Fruit fly (Drosophila melanogaster) whole organism, embryonic: ENCODE measurements around the gene scpr-C.
A peak's percentile ranks its signal among the peaks of the same experiment; 100 is the strongest.

Experiments
- B-H2 ChIP-seq: fragments of 200-800 bp; sonication (Bioruptor generic); optimal IDR thresholded peaks from 2 replicates; lab custom pipeline; 2018; ENCODE audit warnings: missing biosample characterization, mild to moderate bottlenecking, missing genetic modification characterization
- CG10321 ChIP-seq: fragments of 200-800 bp; sonication (Bioruptor generic); IDR thresholded peaks from 2 replicates; pipeline ENCODE4 v1.3.6; 2022; ENCODE audit warnings: missing biosample characterization, missing genetic modification characterization
- CG11398 ChIP-seq: fragments of 200-800 bp; sonication (Bioruptor generic); optimal IDR thresholded peaks from 2 replicates; lab custom pipeline; 2016; ENCODE audit warnings: missing biosample characterization, missing genetic modification characterization
- CG11456 ChIP-seq: fragments of 200-800 bp; sonication (Bioruptor generic); IDR thresholded peaks from 3 replicates; pipeline ENCODE4 v1.3.6; 2022; ENCODE audit warnings: missing biosample characterization, missing genetic modification characterization
- CG12659 ChIP-seq: fragments of 200-800 bp; sonication (Bioruptor generic); optimal IDR thresholded peaks from 3 replicates; lab custom pipeline; 2017; ENCODE audit warnings: mild to moderate bottlenecking, missing biosample characterization, missing genetic modification reagents, missing genetic modification characterization
- CG14441 ChIP-seq: fragments of 200-800 bp; sonication (Bioruptor generic); IDR thresholded peaks from 2 replicates; pipeline ENCODE4 v1.3.6; 2022; ENCODE audit warnings: missing biosample characterization, missing genetic modification characterization
- CG15696 ChIP-seq: fragments of 200-800 bp; sonication (Bioruptor generic); optimal IDR thresholded peaks from 2 replicates; lab custom pipeline; 2019; ENCODE audit warnings: missing biosample characterization, mild to moderate bottlenecking, missing genetic modification characterization, moderate library complexity
- CG17612 ChIP-seq: fragments of 200-800 bp; sonication (Bioruptor generic); IDR thresholded peaks from 2 replicates; pipeline ENCODE4 v1.3.6; 2022; ENCODE audit warnings: missing biosample characterization, missing genetic modification characterization
- CG2678 ChIP-seq: fragments of 200-800 bp; sonication (Bioruptor generic); optimal IDR thresholded peaks from 3 replicates; lab custom pipeline; 2019; ENCODE audit warnings: missing biosample characterization, mild to moderate bottlenecking, missing genetic modification characterization, moderate library complexity
- CG2712 ChIP-seq: fragments of 200-800 bp; optimal IDR thresholded peaks from 3 replicates; lab custom pipeline; 2019; ENCODE audit warnings: missing biosample characterization, mild to moderate bottlenecking, missing genetic modification characterization, moderate library complexity
- CG33213 ChIP-seq: fragments of 200-800 bp; sonication (Bioruptor generic); optimal IDR thresholded peaks from 3 replicates; lab custom pipeline; 2016; ENCODE audit warnings: missing biosample characterization, missing genetic modification characterization
- CG4328 ChIP-seq: fragments of 200-800 bp; sonication (Bioruptor generic); optimal IDR thresholded peaks from 3 replicates; lab custom pipeline; 2017; ENCODE audit warnings: missing biosample characterization, missing genetic modification reagents, missing genetic modification characterization
- CG4617 ChIP-seq: fragments of 200-800 bp; sonication (Bioruptor generic); optimal IDR thresholded peaks from 3 replicates; lab custom pipeline; 2016; ENCODE audit warnings: missing biosample characterization, missing genetic modification characterization, borderline replicate concordance
- CG4820 ChIP-seq: fragments of 200-800 bp; sonication (Bioruptor generic); optimal IDR thresholded peaks from 3 replicates; lab custom pipeline; 2016; ENCODE audit warnings: missing biosample characterization, missing genetic modification characterization
- CG4854 ChIP-seq: fragments of 200-800 bp; sonication (Bioruptor generic); optimal IDR thresholded peaks from 2 replicates; lab custom pipeline; 2016; ENCODE audit warnings: missing biosample characterization, missing genetic modification characterization, inconsistent platforms
- CG5953 ChIP-seq: fragments of 200-800 bp; sonication (Bioruptor generic); IDR thresholded peaks from 2 replicates; pipeline ENCODE4 v1.3.6; 2022; ENCODE audit warnings: missing biosample characterization, missing genetic modification characterization
- CG7271 ChIP-seq: fragments of 200-800 bp; sonication (Bioruptor generic); optimal IDR thresholded peaks from 2 replicates; lab custom pipeline; 2018; ENCODE audit warnings: missing biosample characterization, mild to moderate bottlenecking, missing genetic modification characterization, moderate library complexity
- CG7556 ChIP-seq: fragments of 200-800 bp; sonication (Bioruptor generic); optimal IDR thresholded peaks from 2 replicates; lab custom pipeline; 2017; ENCODE audit warnings: missing biosample characterization, mild to moderate bottlenecking, missing genetic modification characterization
- CG7928 ChIP-seq: fragments of 200-800 bp; sonication (Bioruptor generic); optimal IDR thresholded peaks from 2 replicates; lab custom pipeline; 2017; ENCODE audit warnings: missing biosample characterization, mild to moderate bottlenecking, missing genetic modification characterization
- CG8281 ChIP-seq: fragments of 200-800 bp; sonication (Bioruptor generic); optimal IDR thresholded peaks from 2 replicates; lab custom pipeline; 2018; ENCODE audit warnings: missing biosample characterization, mild to moderate bottlenecking, missing genetic modification characterization, moderate library complexity
- D19B ChIP-seq: fragments of 200-800 bp; sonication (Bioruptor generic); optimal IDR thresholded peaks from 2 replicates; lab custom pipeline; 2017; ENCODE audit warnings: missing biosample characterization, mild to moderate bottlenecking, missing genetic modification characterization
- Dp ChIP-seq: fragments of 200-800 bp; sonication (Bioruptor generic); optimal IDR thresholded peaks from 2 replicates; lab custom pipeline; 2018; ENCODE audit warnings: missing biosample characterization, mild to moderate bottlenecking, missing genetic modification characterization, moderate library complexity
- H15 ChIP-seq: fragments of 200-800 bp; sonication (Bioruptor generic); IDR thresholded peaks from 3 replicates; pipeline ENCODE4 v1.3.6; 2022; ENCODE audit warnings: missing biosample characterization, missing genetic modification characterization
- Hey ChIP-seq: fragments of 200-800 bp; sonication (Bioruptor generic); optimal IDR thresholded peaks from 3 replicates; lab custom pipeline; 2018; ENCODE audit warnings: missing biosample characterization, mild to moderate bottlenecking, missing genetic modification characterization
- HmgZ ChIP-seq: fragments of 200-800 bp; sonication (Bioruptor generic); optimal IDR thresholded peaks from 2 replicates; lab custom pipeline; 2018; ENCODE audit warnings: missing biosample characterization, mild to moderate bottlenecking, missing genetic modification characterization
- Hmx ChIP-seq: fragments of 200-800 bp; sonication (Bioruptor generic); optimal IDR thresholded peaks from 2 replicates; lab custom pipeline; 2016; ENCODE audit warnings: missing biosample characterization, missing genetic modification characterization
- NFAT ChIP-seq: fragments of 200-800 bp; sonication (Bioruptor generic); IDR thresholded peaks from 2 replicates; pipeline ENCODE4 v1.3.6; 2022; ENCODE audit warnings: missing biosample characterization, missing genetic modification characterization
- Sox102F ChIP-seq: fragments of 200-800 bp; sonication (Bioruptor generic); optimal IDR thresholded peaks from 2 replicates; lab custom pipeline; 2018; ENCODE audit warnings: missing biosample characterization, mild to moderate bottlenecking, missing genetic modification characterization, moderate library complexity
- Vsx1 ChIP-seq: fragments of 200-800 bp; sonication (Bioruptor generic); optimal IDR thresholded peaks from 2 replicates; lab custom pipeline; 2017; ENCODE audit warnings: missing biosample characterization, mild to moderate bottlenecking, missing genetic modification characterization, missing genetic modification reagents
- Xrp1 ChIP-seq: fragments of 200-800 bp; sonication (Bioruptor generic); IDR thresholded peaks from 2 replicates; pipeline ENCODE4 v1.3.6; 2022; ENCODE audit warnings: missing biosample characterization, missing genetic modification characterization
- bowl ChIP-seq: fragments of 200-800 bp; sonication (Bioruptor generic); IDR thresholded peaks from 2 replicates; pipeline ENCODE4 v1.3.6; 2022; ENCODE audit warnings: missing biosample characterization, missing genetic modification characterization
- bsh ChIP-seq, 2 experiments: fragments of 200-800 bp; sonication (Bioruptor generic); optimal IDR thresholded peaks; 2 replicates each; lab custom pipeline; 2017 to 2018; ENCODE audit warnings: mild to moderate bottlenecking in 2 of 2, missing biosample characterization in 2 of 2, missing genetic modification characterization in 2 of 2, moderate library complexity in 1 of 2
- chif ChIP-seq, 2 experiments: fragments of 200-800 bp; sonication (Bioruptor generic); optimal IDR thresholded peaks; 3 replicates each; lab custom pipeline; 2016; ENCODE audit warnings: missing biosample characterization in 2 of 2, missing genetic modification characterization in 2 of 2
- danr ChIP-seq: fragments of 200-800 bp; sonication (Bioruptor generic); IDR thresholded peaks from 2 replicates; pipeline ENCODE4 v1.3.6; 2022; ENCODE audit warnings: missing biosample characterization, missing genetic modification characterization
- grn ChIP-seq: fragments of 200-800 bp; sonication (Bioruptor generic); optimal IDR thresholded peaks from 3 replicates; lab custom pipeline; 2017; ENCODE audit warnings: missing biosample characterization, missing genetic modification characterization
- her ChIP-seq: fragments of 200-800 bp; sonication (Bioruptor generic); optimal IDR thresholded peaks from 2 replicates; lab custom pipeline; 2016; ENCODE audit warnings: missing biosample characterization, missing genetic modification characterization
- jigr1 ChIP-seq: fragments of 200-800 bp; sonication (Bioruptor generic); IDR thresholded peaks from 3 replicates; pipeline ENCODE4 v1.3.6; 2022; ENCODE audit warnings: missing biosample characterization, missing genetic modification characterization
- kay ChIP-seq: fragments of 200-800 bp; sonication (Bioruptor generic); optimal IDR thresholded peaks from 2 replicates; lab custom pipeline; 2016; ENCODE audit warnings: missing biosample characterization, missing genetic modification characterization
- lbe ChIP-seq: fragments of 200-800 bp; sonication (Bioruptor generic); optimal IDR thresholded peaks from 2 replicates; lab custom pipeline; 2016; ENCODE audit warnings: missing biosample characterization, mild to moderate bottlenecking, missing genetic modification characterization
- pita ChIP-seq: fragments of 200-800 bp; sonication (Bioruptor generic); optimal IDR thresholded peaks from 2 replicates; lab custom pipeline; 2017; ENCODE audit warnings: missing biosample characterization, mild to moderate bottlenecking, missing genetic modification characterization
- psq ChIP-seq: fragments of 200-800 bp; sonication (Bioruptor generic); optimal IDR thresholded peaks from 2 replicates; lab custom pipeline; 2017; ENCODE audit warnings: missing biosample characterization, missing genetic modification characterization
- ranshi ChIP-seq: fragments of 200-800 bp; sonication (Bioruptor generic); IDR thresholded peaks from 2 replicates; pipeline ENCODE4 v1.3.6; 2022; ENCODE audit warnings: missing biosample characterization, missing genetic modification characterization
- seq ChIP-seq: fragments of 200-800 bp; sonication (Bioruptor generic); IDR thresholded peaks from 2 replicates; pipeline ENCODE4 v1.3.6; 2022; ENCODE audit warnings: missing biosample characterization, missing genetic modification characterization
- shn ChIP-seq: fragments of 200-800 bp; sonication (Bioruptor generic); optimal IDR thresholded peaks from 3 replicates; lab custom pipeline; 2016; ENCODE audit warnings: missing biosample characterization, missing genetic modification characterization
- sim ChIP-seq: fragments of 200-800 bp; sonication (Bioruptor generic); IDR thresholded peaks from 2 replicates; pipeline ENCODE4 v1.3.6; 2022; ENCODE audit warnings: missing biosample characterization, missing genetic modification characterization
- sisA ChIP-seq: fragments of 200-800 bp; sonication (Bioruptor generic); IDR thresholded peaks from 2 replicates; pipeline ENCODE4 v1.3.6; 2022; ENCODE audit warnings: missing biosample characterization, missing genetic modification characterization
- slou ChIP-seq: fragments of 200-800 bp; sonication (Bioruptor generic); optimal IDR thresholded peaks from 3 replicates; lab custom pipeline; 2016; ENCODE audit warnings: missing biosample characterization, missing genetic modification characterization
- sqz ChIP-seq: fragments of 200-800 bp; sonication (Bioruptor generic); optimal IDR thresholded peaks from 3 replicates; lab custom pipeline; 2018; ENCODE audit warnings: missing biosample characterization, mild to moderate bottlenecking, missing genetic modification characterization
- sug ChIP-seq: fragments of 200-800 bp; optimal IDR thresholded peaks from 2 replicates; lab custom pipeline; 2019; ENCODE audit warnings: missing biosample characterization, mild to moderate bottlenecking, missing genetic modification characterization, moderate library complexity
- trem ChIP-seq: fragments of 200-800 bp; optimal IDR thresholded peaks from 3 replicates; lab custom pipeline; 2019; ENCODE audit warnings: missing biosample characterization, mild to moderate bottlenecking, missing genetic modification characterization, moderate library complexity
- trh ChIP-seq: fragments of 200-800 bp; sonication (Bioruptor generic); optimal IDR thresholded peaks from 2 replicates; lab custom pipeline; 2016; ENCODE audit warnings: missing biosample characterization, missing genetic modification characterization

Gene scpr-C

dm6 chr3R:11209801-11210402 lies 15.4 kb upstream of the scpr-C start, which contains the start of the genes SdhC and Tctp (continued):
- no peak for TF ChIP-seq CG17612 (GFP tag; lab: Robert Waterston, UW)
- no peak for TF ChIP-seq kay (GFP tag; lab: Kevin White, UChicago)
- TF ChIP-seq CG2712 (tag; lab: Kevin White, UChicago): peak; percentile 62
- no peak for TF ChIP-seq CG11398 (GFP tag; lab: Kevin White, UChicago)
- peak; percentile 8; the same call in 1 of the 2 replicates for TF ChIP-seq CG10321
- TF ChIP-seq CG33213: peak; percentile 19
- no peak; the same call in 1 of the 2 replicates for TF ChIP-seq Xrp1
- TF ChIP-seq psq (GFP tag; lab: Kevin White, UChicago): no peak
- TF ChIP-seq CG4854: no peak
- TF ChIP-seq Sox102F (GFP tag; lab: Kevin White, UChicago): no peak
- TF ChIP-seq bowl (GFP tag; lab: Robert Waterston, UW): no peak
- TF ChIP-seq NFAT (GFP tag; lab: Robert Waterston, UW): peak; percentile 33; the same call in 1 of the 2 replicates
- TF ChIP-seq trem: peak; percentile 100
- peak; percentile 61 for TF ChIP-seq B-H2 (GFP tag; lab: Kevin White, UChicago)
- no peak for TF ChIP-seq CG8281 (tag; lab: Kevin White, UChicago)
- peak; percentile 6 to 44 for TF ChIP-seq chif (GFP tag; optimal IDR thresholded peaks at IDR 0.05; lab: Kevin White, UChicago)
- peak; percentile 38 for TF ChIP-seq CG4617 (GFP tag; lab: Kevin White, UChicago)
- no peak for TF ChIP-seq jigr1
- peak; percentile 72 for TF ChIP-seq CG4820 (GFP tag; lab: Kevin White, UChicago)
- peak; percentile 30 for TF ChIP-seq CG4328 (GFP tag; lab: Kevin White, UChicago)
- 0 out of 2 replicates have a peak, but pooled peaks have one; percentile 31 for TF ChIP-seq CG5953 (GFP tag; lab: Robert Waterston, UW)
- TF ChIP-seq grn (GFP tag; lab: Kevin White, UChicago): no peak
- peak; percentile 33 for TF ChIP-seq CG7556 (GFP tag; lab: Kevin White, UChicago)
- peak; percentile 30 for TF ChIP-seq Dp (GFP tag; lab: Kevin White, UChicago)
- TF ChIP-seq Hey (tag; lab: Kevin White, UChicago): no peak
- TF ChIP-seq CG2678 (tag; lab: Kevin White, UChicago): peak; percentile 52
- TF ChIP-seq bsh (GFP tag; optimal IDR thresholded peaks at IDR 0.05; lab: Kevin White, UChicago): peak in 1 of 2 experiments; percentile 20
- TF ChIP-seq CG15696: peak; percentile 57
- TF ChIP-seq CG7928 (GFP tag; lab: Kevin White, UChicago): no peak
- no peak for TF ChIP-seq seq (GFP tag; lab: Robert Waterston, UW)
- TF ChIP-seq danr (GFP tag; lab: Robert Waterston, UW): no peak
- peak; percentile 7 for TF ChIP-seq lbe (GFP tag; lab: Kevin White, UChicago)
- peak; percentile 83 for TF ChIP-seq CG12659 (GFP tag; lab: Kevin White, UChicago)
- peak; percentile 54 for TF ChIP-seq sug (tag; lab: Kevin White, UChicago)
- TF ChIP-seq her (GFP tag; lab: Kevin White, UChicago): no peak
- no peak for TF ChIP-seq H15 (GFP tag; lab: Robert Waterston, UW)
- TF ChIP-seq sqz (GFP tag; lab: Kevin White, UChicago): no peak
- TF ChIP-seq slou (GFP tag; lab: Kevin White, UChicago): peak; percentile 3
- TF ChIP-seq CG11456 (GFP tag; lab: Robert Waterston, UW): peak; percentile 23; the same call in 2 of the 3 replicates
- TF ChIP-seq HmgZ (tag; lab: Kevin White, UChicago): peak; percentile 40
- peak; percentile 38 for TF ChIP-seq shn (GFP tag; lab: Kevin White, UChicago)
- peak; percentile 15 for TF ChIP-seq D19B (GFP tag; lab: Kevin White, UChicago)
- TF ChIP-seq sisA (GFP tag; lab: Robert Waterston, UW): no peak
- no peak for TF ChIP-seq pita (GFP tag; lab: Kevin White, UChicago)
- TF ChIP-seq trh (GFP tag; lab: Kevin White, UChicago): no peak
- TF ChIP-seq CG14441: no peak
- peak; percentile 17 for TF ChIP-seq Hmx (GFP tag; lab: Kevin White, UChicago)
- peak; percentile 24 for TF ChIP-seq Vsx1
- 0 out of 2 replicates have a peak, but pooled peaks have one; percentile 23 for TF ChIP-seq ranshi
- no peak for TF ChIP-seq sim (GFP tag; lab: Robert Waterston, UW)
- TF ChIP-seq CG7271: peak; percentile 26
